Worm (Caenorhabditis elegans) whole organism, L2 larva: ENCODE results near the gene D1005.5.

Experiments
- C34F6.9 ChIP-seq: fragments of 150-350 bp; optimal IDR thresholded peaks from 2 replicates; lab custom pipeline; 2014; ENCODE audit warnings: missing biosample characterization, missing genetic modification characterization
- F13H6.1 ChIP-seq: sonication (generic microtip); optimal IDR thresholded peaks from 2 replicates; lab custom pipeline; 2016; ENCODE audit warnings: missing genetic modification characterization, missing compliant biosample characterization
- R02D3.7 ChIP-seq: fragments of 150-350 bp; optimal IDR thresholded peaks from 2 replicates; lab custom pipeline; 2014; ENCODE audit warnings: missing biosample characterization, missing genetic modification characterization
- Y55F3AM.14 ChIP-seq: fragments of 200-800 bp; sonication (Bioruptor generic); optimal IDR thresholded peaks from 2 replicates; lab custom pipeline; 2018; ENCODE audit warnings: mild to moderate bottlenecking, missing genetic modification characterization, missing compliant biosample characterization
- ZK546.5 ChIP-seq: sonication (generic microtip); optimal IDR thresholded peaks from 2 replicates; lab custom pipeline; 2017; ENCODE audit warnings: missing biosample characterization, missing genetic modification characterization
- alr-1 ChIP-seq: fragments of 150-350 bp; optimal IDR thresholded peaks from 2 replicates; lab custom pipeline; 2014; ENCODE audit warnings: missing biosample characterization, missing genetic modification characterization
- aly-2 ChIP-seq: fragments of 150-350 bp; optimal IDR thresholded peaks from 2 replicates; lab custom pipeline; 2014; ENCODE audit warnings: missing biosample characterization, missing genetic modification characterization
- ama-1 ChIP-seq: fragments of 150-350 bp; optimal IDR thresholded peaks from 2 replicates; lab custom pipeline; 2018; ENCODE audit warnings: inconsistent platforms
- blmp-1 ChIP-seq: sonication (generic microtip); optimal IDR thresholded peaks from 2 replicates; lab custom pipeline; 2017; ENCODE audit warnings: missing genetic modification characterization, mild to moderate bottlenecking, missing compliant biosample characterization, antibody characterized with exemption, moderate library complexity; ENCODE audit not compliant: insufficient read depth
- ceh-16 ChIP-seq: fragments of 150-350 bp; optimal IDR thresholded peaks from 2 replicates; lab custom pipeline; 2014; ENCODE audit warnings: missing biosample characterization, missing genetic modification characterization
- ceh-82 ChIP-seq: fragments of 150-350 bp; optimal IDR thresholded peaks from 2 replicates; lab custom pipeline; 2014; ENCODE audit warnings: missing biosample characterization, missing genetic modification characterization
- crh-2 ChIP-seq: sonication (generic microtip); optimal IDR thresholded peaks from 2 replicates; lab custom pipeline; 2017; ENCODE audit warnings: missing biosample characterization, missing genetic modification characterization
- dmd-4 ChIP-seq: sonication (generic microtip); optimal IDR thresholded peaks from 2 replicates; lab custom pipeline; 2017; ENCODE audit warnings: missing biosample characterization, missing genetic modification characterization
- egl-27 ChIP-seq: sonication (generic microtip); optimal IDR thresholded peaks from 3 replicates; lab custom pipeline; 2017; ENCODE audit warnings: missing biosample characterization, missing genetic modification reagents, missing genetic modification characterization
- elt-1 ChIP-seq: fragments of 150-350 bp; optimal IDR thresholded peaks from 2 replicates; lab custom pipeline; 2014; ENCODE audit warnings: missing biosample characterization, missing genetic modification characterization
- elt-3 ChIP-seq: sonication (generic microtip); optimal IDR thresholded peaks from 2 replicates; lab custom pipeline; 2017; ENCODE audit warnings: missing biosample characterization, missing genetic modification characterization
- fos-1 ChIP-seq: fragments of 150-350 bp; optimal IDR thresholded peaks from 2 replicates; lab custom pipeline; 2014; ENCODE audit warnings: missing biosample characterization, missing genetic modification characterization
- gmeb-1 ChIP-seq: fragments of 150-350 bp; optimal IDR thresholded peaks from 2 replicates; lab custom pipeline; 2014; ENCODE audit warnings: missing biosample characterization, missing genetic modification characterization
- lin-11 ChIP-seq: fragments of 150-350 bp; sonication (generic microtip); optimal IDR thresholded peaks from 2 replicates; lab custom pipeline; 2014; ENCODE audit warnings: missing biosample characterization, missing genetic modification characterization, inconsistent platforms, mixed read lengths
- lin-13 ChIP-seq: fragments of 150-350 bp; optimal IDR thresholded peaks from 2 replicates; lab custom pipeline; 2014; ENCODE audit warnings: missing biosample characterization, missing genetic modification reagents, missing genetic modification characterization
- lin-39 ChIP-seq: fragments of 150-350 bp; optimal IDR thresholded peaks from 2 replicates; lab custom pipeline; 2014; ENCODE audit warnings: missing biosample characterization, missing genetic modification reagents, missing genetic modification characterization
- lsy-2 ChIP-seq, 2 experiments: fragments of 150-350 bp in 1 of 2; sonication (generic microtip) in 1 of 2; optimal IDR thresholded peaks; 2 replicates each; lab custom pipeline; 2014 to 2017; ENCODE audit warnings: missing biosample characterization in 2 of 2, missing genetic modification characterization in 2 of 2
- mab-5 ChIP-seq: fragments of 150-350 bp; optimal IDR thresholded peaks from 2 replicates; lab custom pipeline; 2014; ENCODE audit warnings: missing biosample characterization, missing genetic modification characterization
- mbf-1 ChIP-seq: sonication (generic microtip); optimal IDR thresholded peaks from 2 replicates; lab custom pipeline; 2017; ENCODE audit warnings: missing biosample characterization, missing genetic modification characterization
- mdl-1 ChIP-seq, 2 experiments: fragments of 150-350 bp in 1 of 2; sonication (generic microtip) in 1 of 2; optimal IDR thresholded peaks; 2 replicates each; lab custom pipeline; 2017; ENCODE audit warnings: missing biosample characterization in 2 of 2, missing genetic modification characterization in 2 of 2
- nhr-10 ChIP-seq: sonication (generic microtip); optimal IDR thresholded peaks from 2 replicates; lab custom pipeline; 2017; ENCODE audit warnings: missing biosample characterization, missing genetic modification characterization
- nhr-11 ChIP-seq: fragments of 150-350 bp; optimal IDR thresholded peaks from 2 replicates; lab custom pipeline; 2014; ENCODE audit warnings: missing biosample characterization, missing genetic modification characterization
- nhr-12 ChIP-seq: fragments of 150-350 bp; optimal IDR thresholded peaks from 2 replicates; lab custom pipeline; 2014; ENCODE audit warnings: missing biosample characterization, missing genetic modification characterization
- nhr-129 ChIP-seq: fragments of 150-350 bp; optimal IDR thresholded peaks from 2 replicates; lab custom pipeline; 2014; ENCODE audit warnings: missing biosample characterization, missing genetic modification characterization
- nhr-21 ChIP-seq: fragments of 150-350 bp; optimal IDR thresholded peaks from 2 replicates; lab custom pipeline; 2014; ENCODE audit warnings: missing biosample characterization, missing genetic modification characterization
- nhr-23 ChIP-seq: fragments of 150-350 bp; optimal IDR thresholded peaks from 2 replicates; lab custom pipeline; 2014; ENCODE audit warnings: missing biosample characterization, missing genetic modification reagents, missing genetic modification characterization
- nhr-237 ChIP-seq: fragments of 150-350 bp; optimal IDR thresholded peaks from 2 replicates; lab custom pipeline; 2014; ENCODE audit warnings: missing biosample characterization, missing genetic modification characterization
- nhr-25 ChIP-seq: fragments of 150-350 bp; sonication (generic microtip); optimal IDR thresholded peaks from 3 replicates; lab custom pipeline; 2014; ENCODE audit warnings: missing biosample characterization, missing genetic modification characterization
- nhr-6 ChIP-seq: fragments of 150-350 bp; optimal IDR thresholded peaks from 2 replicates; lab custom pipeline; 2014; ENCODE audit warnings: missing biosample characterization, missing genetic modification characterization
- nhr-77 ChIP-seq: fragments of 150-350 bp; optimal IDR thresholded peaks from 2 replicates; lab custom pipeline; 2014; ENCODE audit warnings: missing biosample characterization, missing genetic modification characterization
- peb-1 ChIP-seq: fragments of 150-350 bp; optimal IDR thresholded peaks from 2 replicates; lab custom pipeline; 2014; ENCODE audit warnings: missing biosample characterization, missing genetic modification characterization
- sem-4 ChIP-seq: fragments of 150-350 bp; optimal IDR thresholded peaks from 2 replicates; lab custom pipeline; 2014; ENCODE audit warnings: missing biosample characterization, missing genetic modification reagents, missing genetic modification characterization
- skn-1 ChIP-seq: sonication (generic microtip); optimal IDR thresholded peaks from 2 replicates; lab custom pipeline; 2017; ENCODE audit warnings: missing biosample characterization, missing genetic modification characterization
- sma-3 ChIP-seq: sonication (generic microtip); optimal IDR thresholded peaks from 2 replicates; lab custom pipeline; 2016; ENCODE audit warnings: missing genetic modification reagents, missing genetic modification characterization, missing compliant biosample characterization
- sma-9 ChIP-seq, 2 experiments: fragments of 150-350 bp in 1 of 2; sonication (generic microtip) in 1 of 2; optimal IDR thresholded peaks; 2 replicates each; lab custom pipeline; 2014 to 2016; ENCODE audit warnings: missing genetic modification characterization in 2 of 2, mild to moderate bottlenecking in 1 of 2, missing biosample characterization in 1 of 2, missing compliant biosample characterization in 1 of 2, missing genetic modification reagents in 1 of 2, moderate library complexity in 1 of 2
- snpc-4 ChIP-seq: fragments of 150-350 bp; optimal IDR thresholded peaks from 2 replicates; lab custom pipeline; 2014; ENCODE audit warnings: missing biosample characterization, missing genetic modification characterization
- unc-39 ChIP-seq: fragments of 150-350 bp; optimal IDR thresholded peaks from 2 replicates; lab custom pipeline; 2014; ENCODE audit warnings: missing biosample characterization, missing genetic modification characterization
- unc-55 ChIP-seq: fragments of 150-350 bp; sonication (generic microtip); optimal IDR thresholded peaks from 3 replicates; lab custom pipeline; 2014; ENCODE audit warnings: missing biosample characterization, missing genetic modification reagents, missing genetic modification characterization
- unc-62 ChIP-seq: fragments of 150-350 bp; optimal IDR thresholded peaks from 2 replicates; lab custom pipeline; 2014; ENCODE audit warnings: missing biosample characterization, missing genetic modification reagents, missing genetic modification characterization
- zag-1 ChIP-seq: fragments of 150-350 bp; optimal IDR thresholded peaks from 2 replicates; lab custom pipeline; 2014; ENCODE audit warnings: missing biosample characterization, missing genetic modification characterization
- ztf-1 ChIP-seq: fragments of 200-800 bp; sonication (Bioruptor generic); conservative IDR thresholded peaks from 2 replicates; pipeline ENCODE4 v1.3.6; 2022; ENCODE audit warnings: missing genetic modification characterization, missing compliant biosample characterization
- ztf-11 ChIP-seq: sonication (generic microtip); optimal IDR thresholded peaks from 2 replicates; lab custom pipeline; 2017; ENCODE audit warnings: missing biosample characterization, missing genetic modification characterization
- ztf-4 ChIP-seq: fragments of 150-350 bp; optimal IDR thresholded peaks from 2 replicates; lab custom pipeline; 2014; ENCODE audit warnings: missing biosample characterization, missing genetic modification characterization

The D1005.5 gene

DNA sequence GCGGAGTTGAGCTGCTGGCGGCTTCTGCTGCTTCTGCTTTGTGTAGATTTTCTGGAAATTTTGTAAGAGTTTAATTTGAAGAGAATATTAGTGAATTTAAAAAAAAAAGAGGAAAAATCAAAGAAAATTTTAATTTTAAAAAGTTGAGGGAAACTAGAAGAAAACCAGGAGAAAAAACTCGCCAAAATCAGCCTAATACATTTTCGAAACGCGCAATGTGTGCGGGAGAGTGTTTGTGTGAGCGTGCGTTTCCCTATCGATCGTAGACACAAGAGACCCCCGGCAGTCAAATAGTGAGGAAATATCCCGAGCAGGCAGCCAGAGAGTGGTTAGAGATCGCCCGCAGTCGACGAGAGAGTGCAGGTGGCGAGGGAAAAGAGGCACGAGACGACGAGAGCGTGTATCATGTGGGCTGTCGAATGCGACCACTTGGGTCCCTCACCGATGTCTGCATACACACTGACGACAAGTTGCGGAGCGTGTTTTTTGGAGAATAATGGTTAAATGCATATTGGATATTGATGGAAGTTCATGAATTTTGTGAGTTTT, 26.1 kb downstream of the D1005.5 start, which contains the start of gene zfp-3:
Gene zfp-3 (minus strand): TSS at position 51 of the 549 bp plus-strand sequence.
- peak; percentile 69 for TF ChIP-seq ZK546.5 (tag; lab: Kevin White, UChicago)
- no peak for TF ChIP-seq peb-1 (tag; lab: Kevin White, UChicago)
- TF ChIP-seq ceh-82 (tag; lab: Kevin White, UChicago) = no peak
- no peak for TF ChIP-seq alr-1 (tag; lab: Kevin White, UChicago)
- TF ChIP-seq snpc-4 = peak; percentile 84
- TF ChIP-seq unc-62 (GFP tag; lab: Kevin White, UChicago) = peak; percentile 48
- TF ChIP-seq blmp-1 (tag; lab: Kevin White, UChicago) = peak; percentile 84
- peak; percentile 96 for TF ChIP-seq nhr-129 (tag; lab: Kevin White, UChicago)
- TF ChIP-seq aly-2 (tag; lab: Kevin White, UChicago) = no peak
- no peak for TF ChIP-seq nhr-12 (tag; lab: Kevin White, UChicago)
- TF ChIP-seq Y55F3AM.14 (GFP tag; lab: Kevin White, UChicago) = peak; percentile 60
- TF ChIP-seq ztf-4 (tag; lab: Kevin White, UChicago) = peak; percentile 93
- TF ChIP-seq sma-9 (GFP tag; optimal IDR thresholded peaks at IDR 0.05; lab: Kevin White, UChicago) = peak; percentile 96
- TF ChIP-seq sma-9 (tag; optimal IDR thresholded peaks at IDR 0.05; lab: Kevin White, UChicago) = no peak
- no peak for TF ChIP-seq ztf-1 (GFP tag; lab: Robert Waterston, UW)
- peak; percentile 94 for TF ChIP-seq sma-3 (GFP tag; lab: Kevin White, UChicago)
- peak; percentile 53 for TF ChIP-seq nhr-10 (tag; lab: Kevin White, UChicago)
- peak; percentile 94 for TF ChIP-seq egl-27 (tag; lab: Kevin White, UChicago)
- peak; percentile 77 to 94 for TF ChIP-seq lsy-2 (tag; optimal IDR thresholded peaks at IDR 0.05; lab: Kevin White, UChicago)
- peak; percentile 62 for TF ChIP-seq ama-1 (lab: Kevin White, UChicago)
- peak; percentile 87 for TF ChIP-seq sem-4 (tag; lab: Kevin White, UChicago)
- no peak for TF ChIP-seq dmd-4 (tag; lab: Kevin White, UChicago)
- peak; percentile 95 for TF ChIP-seq nhr-21
- TF ChIP-seq nhr-11 = no peak
- TF ChIP-seq zag-1 = peak; percentile 92
- TF ChIP-seq nhr-6 (tag; lab: Kevin White, UChicago) = peak; percentile 93
- TF ChIP-seq unc-39 = no peak
- TF ChIP-seq mbf-1 (tag; lab: Kevin White, UChicago) = no peak
- TF ChIP-seq mdl-1 (tag; optimal IDR thresholded peaks at IDR 0.05; lab: Kevin White, UChicago) = peak; percentile 97
- TF ChIP-seq elt-3 = no peak
- TF ChIP-seq fos-1 (tag; lab: Kevin White, UChicago) = peak; percentile 97
- peak; percentile 36 for TF ChIP-seq lin-39
- peak; percentile 36 for TF ChIP-seq nhr-77 (tag; lab: Kevin White, UChicago)
- peak; percentile 12 for TF ChIP-seq R02D3.7
- peak; percentile 85 for TF ChIP-seq gmeb-1 (tag; lab: Kevin White, UChicago)
- TF ChIP-seq ceh-16 (tag; lab: Kevin White, UChicago) = peak; percentile 44
- no peak for TF ChIP-seq nhr-23
- peak; percentile 86 for TF ChIP-seq lin-13
- TF ChIP-seq ztf-11 (tag; lab: Kevin White, UChicago) = peak; percentile 14
- TF ChIP-seq mab-5 (tag; lab: Kevin White, UChicago) = peak; percentile 92
- TF ChIP-seq nhr-237 = peak; percentile 75
- peak; percentile 66 for TF ChIP-seq skn-1 (tag; lab: Kevin White, UChicago)
- TF ChIP-seq crh-2 (tag; lab: Kevin White, UChicago) = peak; percentile 94
- TF ChIP-seq elt-1 = no peak
- peak; percentile 98 for TF ChIP-seq F13H6.1 (tag; lab: Kevin White, UChicago)
- peak; percentile 97 for TF ChIP-seq lin-11
- TF ChIP-seq nhr-25 (tag; lab: Kevin White, UChicago) = peak; percentile 96
- TF ChIP-seq C34F6.9 (tag; lab: Kevin White, UChicago) = peak; percentile 98
- peak; percentile 97 for TF ChIP-seq unc-55 (GFP tag; lab: Kevin White, UChicago)
